Worm (Caenorhabditis elegans) whole organism, early embryonic: ENCODE results near the gene nhr-176.

Source experiments
- B0310.2 ChIP-seq: sonication (generic microtip); optimal IDR thresholded peaks from 2 replicates; lab custom pipeline; 2016; ENCODE audit warnings: mild to moderate bottlenecking, missing genetic modification characterization, missing compliant biosample characterization
- F13C5.2 ChIP-seq: sonication (generic microtip); optimal IDR thresholded peaks from 2 replicates; lab custom pipeline; 2017; ENCODE audit warnings: mild to moderate bottlenecking, missing genetic modification characterization, inconsistent platforms, missing compliant biosample characterization
- ama-1 ChIP-seq: fragments of 150-350 bp; optimal IDR thresholded peaks from 2 replicates; lab custom pipeline; 2014
- ceh-13 ChIP-seq: fragments of 200-800 bp; sonication (Bioruptor generic); optimal IDR thresholded peaks from 2 replicates; lab custom pipeline; 2018; ENCODE audit warnings: mild to moderate bottlenecking, missing genetic modification characterization, missing compliant biosample characterization
- ceh-36 ChIP-seq: sonication (generic microtip); optimal IDR thresholded peaks from 2 replicates; lab custom pipeline; 2016; ENCODE audit warnings: missing genetic modification characterization, inconsistent platforms, missing compliant biosample characterization
- ets-7 ChIP-seq: sonication (generic microtip); optimal IDR thresholded peaks from 2 replicates; lab custom pipeline; 2016; ENCODE audit warnings: missing genotype, missing genetic modification characterization, missing compliant biosample characterization
- flt-1 ChIP-seq: fragments of 200-800 bp; sonication (Bioruptor generic); IDR thresholded peaks from 2 replicates; pipeline ENCODE4 v1.3.6; 2022; ENCODE audit warnings: missing genetic modification characterization, missing compliant biosample characterization
- hmbx-1 ChIP-seq: sonication (generic microtip); optimal IDR thresholded peaks from 2 replicates; lab custom pipeline; 2016; ENCODE audit warnings: mild to moderate bottlenecking, missing genetic modification characterization, missing compliant biosample characterization
- hmg-4 ChIP-seq: fragments of 200-800 bp; sonication (Bioruptor generic); optimal IDR thresholded peaks from 2 replicates; lab custom pipeline; 2018; ENCODE audit warnings: mild to moderate bottlenecking, missing genetic modification characterization, missing compliant biosample characterization
- hnd-1 ChIP-seq: sonication (generic microtip); optimal IDR thresholded peaks from 2 replicates; lab custom pipeline; 2016; ENCODE audit warnings: missing genetic modification characterization, missing compliant biosample characterization
- scrt-1 ChIP-seq: fragments of 200-800 bp; sonication (Bioruptor generic); IDR thresholded peaks from 2 replicates; pipeline ENCODE4 v1.3.6; 2022; ENCODE audit warnings: missing genetic modification characterization, missing compliant biosample characterization

ce11 chrV:16049177-16049576 lies 21.9 kb upstream of the nhr-176 start, which contains the start of gene best-12:
- no peak for TF ChIP-seq ceh-13 (GFP tag; lab: Kevin White, UChicago)
- TF ChIP-seq ama-1: no peak
- TF ChIP-seq F13C5.2 (tag; lab: Kevin White, UChicago): no peak
- TF ChIP-seq hmbx-1 (tag; lab: Kevin White, UChicago): no peak
- no peak for TF ChIP-seq flt-1 (GFP tag; lab: Robert Waterston, UW)
- no peak for TF ChIP-seq ceh-36 (tag; lab: Kevin White, UChicago)
- no peak for TF ChIP-seq hnd-1
- no peak for TF ChIP-seq B0310.2 (tag; lab: Kevin White, UChicago)
- no peak for TF ChIP-seq scrt-1 (GFP tag; lab: Robert Waterston, UW)
- no peak for TF ChIP-seq ets-7 (tag; lab: Kevin White, UChicago)
- no peak for TF ChIP-seq hmg-4 (GFP tag; lab: Kevin White, UChicago)
